Fruit fly (Drosophila melanogaster): ENCODE measurements around the gene TwdlY.

TwdlY gene

dm6 chrX:16724544-16724943 is 10.2 kb upstream of the TwdlY start:
- TF ChIP-seq CG8478 (optimal IDR thresholded peaks at IDR 0.05) (no peak), pan (optimal IDR thresholded peaks at IDR 0.05) (no peak), Dll (optimal IDR thresholded peaks at IDR 0.05) (no peak), psq (optimal IDR thresholded peaks at IDR 0.05) (no peak), usp (GFP tag; optimal IDR thresholded peaks at IDR 0.05) (no peak), EcR (GFP tag; optimal IDR thresholded peaks at IDR 0.05) (no peak)

DNA sequence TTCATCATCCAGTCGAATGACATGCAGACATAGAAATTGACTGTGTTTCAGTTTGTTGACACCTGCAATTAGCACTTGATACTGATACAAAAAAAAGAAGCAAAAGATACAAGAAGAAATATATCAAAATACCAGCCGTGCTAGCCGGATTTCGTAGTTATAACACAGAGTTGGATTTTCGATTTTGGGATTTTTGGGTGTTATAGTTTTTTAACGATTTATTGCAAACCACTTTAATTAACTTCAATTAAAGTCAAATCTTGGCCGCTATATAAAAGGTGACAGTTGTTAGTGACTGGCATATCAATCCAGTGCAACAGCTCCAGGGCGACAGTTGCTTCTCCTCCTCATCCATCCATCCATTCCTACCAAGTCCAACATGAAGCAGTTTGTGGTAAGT is 4.0 kb upstream of the TwdlY start, which contains the start of gene TwdlX:
Gene TwdlX, plus strand, starts transcription at position 301 of the 400 bp plus-strand sequence.
- TF ChIP-seq CG8478 (optimal IDR thresholded peaks at IDR 0.05) (no peak), EcR (GFP tag; optimal IDR thresholded peaks at IDR 0.05) (no peak), usp (GFP tag; optimal IDR thresholded peaks at IDR 0.05) (no peak), psq (optimal IDR thresholded peaks at IDR 0.05) (no peak), pan (optimal IDR thresholded peaks at IDR 0.05) (no peak), Dll (optimal IDR thresholded peaks at IDR 0.05) (no peak)

- TF ChIP-seq usp (GFP tag; optimal IDR thresholded peaks at IDR 0.05): no peak
- TF ChIP-seq psq (optimal IDR thresholded peaks at IDR 0.05): no peak
- no peak for TF ChIP-seq CG8478 (optimal IDR thresholded peaks at IDR 0.05)
- no peak for TF ChIP-seq pan (optimal IDR thresholded peaks at IDR 0.05)
- no peak for TF ChIP-seq EcR (GFP tag; optimal IDR thresholded peaks at IDR 0.05)
- TF ChIP-seq Dll (optimal IDR thresholded peaks at IDR 0.05): no peak
Measured at dm6 chrX:16733244-16733643, 1.5 kb upstream of the TwdlY start.

DNA sequence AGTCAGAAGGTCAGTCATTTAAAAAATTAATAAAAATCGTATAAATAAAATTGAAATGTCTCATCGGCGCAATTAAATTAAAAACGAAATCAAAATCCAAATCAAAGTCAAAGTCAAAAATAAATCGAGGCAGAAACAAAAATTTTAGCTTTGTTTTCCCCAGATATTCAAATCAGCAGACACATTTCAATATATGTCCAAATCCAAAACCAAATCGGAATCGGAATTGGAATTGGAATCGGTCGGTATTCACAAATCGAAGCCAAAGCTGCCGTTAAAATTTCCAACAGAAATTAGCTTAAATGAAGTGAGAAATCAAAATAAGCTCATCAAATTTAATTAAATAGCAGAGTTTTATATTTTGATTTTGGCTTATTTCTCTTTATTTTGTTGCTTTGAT is 1.4 kb downstream of the TwdlY start:
- TF ChIP-seq CG8478 (optimal IDR thresholded peaks at IDR 0.05) (no peak), Dll (optimal IDR thresholded peaks at IDR 0.05) (no peak), EcR (GFP tag; optimal IDR thresholded peaks at IDR 0.05) (no peak), psq (optimal IDR thresholded peaks at IDR 0.05) (no peak), pan (optimal IDR thresholded peaks at IDR 0.05) (no peak), usp (GFP tag; optimal IDR thresholded peaks at IDR 0.05) (no peak)

DNA sequence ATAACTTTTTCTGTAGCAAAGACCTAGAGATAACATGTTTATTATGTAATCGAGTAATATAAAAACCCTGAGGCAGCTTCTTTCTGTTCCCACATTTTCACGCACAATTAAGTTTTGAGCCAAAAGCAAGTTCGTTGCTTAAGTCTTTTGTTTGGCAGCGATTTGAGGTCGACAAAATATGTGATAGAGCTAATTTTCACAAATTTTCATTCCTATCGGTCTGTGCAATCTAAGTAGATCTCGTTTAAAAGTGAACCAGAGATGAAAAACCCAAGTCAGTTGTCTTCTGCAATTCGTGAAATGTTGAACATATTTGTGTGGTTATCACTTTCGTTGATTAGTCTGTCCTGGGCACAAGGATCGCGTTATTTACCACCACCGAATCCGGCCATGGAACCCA is 3.1 kb downstream of the TwdlY start, which contains the start of gene TwdlZ:
Gene TwdlZ, plus strand, starts transcription at position 301 of the 400 bp plus-strand sequence.
- no peak for TF ChIP-seq CG8478 (optimal IDR thresholded peaks at IDR 0.05)
- TF ChIP-seq usp (GFP tag; optimal IDR thresholded peaks at IDR 0.05): no peak
- no peak for TF ChIP-seq psq (optimal IDR thresholded peaks at IDR 0.05)
- no peak for TF ChIP-seq pan (optimal IDR thresholded peaks at IDR 0.05)
- no peak for TF ChIP-seq Dll (optimal IDR thresholded peaks at IDR 0.05)
- TF ChIP-seq EcR (GFP tag; optimal IDR thresholded peaks at IDR 0.05): no peak

- no peak for TF ChIP-seq EcR (GFP tag; optimal IDR thresholded peaks at IDR 0.05)
- TF ChIP-seq Dll (optimal IDR thresholded peaks at IDR 0.05): no peak
- TF ChIP-seq CG8478 (optimal IDR thresholded peaks at IDR 0.05): no peak
- TF ChIP-seq usp (GFP tag; optimal IDR thresholded peaks at IDR 0.05): no peak
- no peak for TF ChIP-seq pan (optimal IDR thresholded peaks at IDR 0.05)
- no peak for TF ChIP-seq psq (optimal IDR thresholded peaks at IDR 0.05)
Measured at dm6 chrX:16740606-16741005, 5.9 kb downstream of the TwdlY start, which contains the start of gene CG32568. TSS of gene CG32568 (plus strand) at chrX:16740906.

dm6 chrX:16742547-16742946 is 7.8 kb downstream of the TwdlY start, which contains the start of gene Twdlalpha:
TSS of gene Twdlalpha (plus strand) at chrX:16742847.
- TF ChIP-seq CG8478 (optimal IDR thresholded peaks at IDR 0.05) (no peak), pan (optimal IDR thresholded peaks at IDR 0.05) (no peak)

DNA sequence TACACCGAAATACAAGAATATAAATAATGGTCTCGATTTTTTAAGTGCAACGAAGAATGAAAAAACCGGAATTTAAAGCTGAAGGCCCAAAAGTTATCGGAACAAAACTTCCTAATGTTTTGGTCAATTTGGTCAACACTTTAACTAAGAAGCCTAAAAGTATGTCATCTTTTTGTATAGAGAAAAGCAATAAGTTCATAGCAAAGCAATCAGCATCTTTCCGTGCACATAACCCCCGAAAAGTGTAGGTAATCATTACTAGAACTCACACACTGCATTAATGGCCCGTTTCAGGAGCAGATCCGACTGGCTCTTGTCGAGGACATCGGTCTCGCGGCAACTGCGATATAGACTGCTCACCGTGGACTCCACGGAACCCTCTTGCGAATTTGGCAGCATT is 9.6 kb downstream of the TwdlY start:
- TF ChIP-seq EcR (GFP tag; optimal IDR thresholded peaks at IDR 0.05) (no peak), Dll (optimal IDR thresholded peaks at IDR 0.05) (no peak)

dm6 chrX:16745942-16746341 is 11.2 kb downstream of the TwdlY start:
- TF ChIP-seq CG8478 (optimal IDR thresholded peaks at IDR 0.05) (no peak), psq (optimal IDR thresholded peaks at IDR 0.05) (no peak), pan (optimal IDR thresholded peaks at IDR 0.05) (no peak)

dm6 chrX:16746824-16747223 is 12.1 kb downstream of the TwdlY start:
- TF ChIP-seq CG8478 (optimal IDR thresholded peaks at IDR 0.05) (no peak), pan (optimal IDR thresholded peaks at IDR 0.05) (no peak), EcR (GFP tag; optimal IDR thresholded peaks at IDR 0.05) (no peak), Dll (optimal IDR thresholded peaks at IDR 0.05) (no peak), psq (optimal IDR thresholded peaks at IDR 0.05) (no peak), usp (GFP tag; optimal IDR thresholded peaks at IDR 0.05) (no peak)

- TF ChIP-seq psq (optimal IDR thresholded peaks at IDR 0.05) (no peak), CG8478 (optimal IDR thresholded peaks at IDR 0.05) (no peak), EcR (GFP tag; optimal IDR thresholded peaks at IDR 0.05) (no peak), usp (GFP tag; optimal IDR thresholded peaks at IDR 0.05) (no peak), pan (optimal IDR thresholded peaks at IDR 0.05) (no peak), Dll (optimal IDR thresholded peaks at IDR 0.05) (no peak)
Measured at dm6 chrX:16747467-16747866, 12.7 kb downstream of the TwdlY start.

dm6 chrX:16749324-16749723 is 14.6 kb downstream of the TwdlY start:
- no peak for TF ChIP-seq EcR (GFP tag; optimal IDR thresholded peaks at IDR 0.05)
- no peak for TF ChIP-seq CG8478 (optimal IDR thresholded peaks at IDR 0.05)
- TF ChIP-seq psq (optimal IDR thresholded peaks at IDR 0.05): no peak
- TF ChIP-seq pan (optimal IDR thresholded peaks at IDR 0.05): no peak
- no peak for TF ChIP-seq usp (GFP tag; optimal IDR thresholded peaks at IDR 0.05)
- no peak for TF ChIP-seq Dll (optimal IDR thresholded peaks at IDR 0.05)

- TF ChIP-seq CG8478 (optimal IDR thresholded peaks at IDR 0.05): no peak
- no peak for TF ChIP-seq pan (optimal IDR thresholded peaks at IDR 0.05)
- no peak for TF ChIP-seq EcR (GFP tag; optimal IDR thresholded peaks at IDR 0.05)
- no peak for TF ChIP-seq usp (GFP tag; optimal IDR thresholded peaks at IDR 0.05)
- TF ChIP-seq psq (optimal IDR thresholded peaks at IDR 0.05): no peak
- no peak for TF ChIP-seq Dll (optimal IDR thresholded peaks at IDR 0.05)
Measured at dm6 chrX:16750712-16751578, 16.2 kb downstream of the TwdlY start.
